Worm (Caenorhabditis elegans): Measurements from ENCODE around the gene sqst-3.

ce11 chrV:19211795-19212194 lies 18.8 kb upstream of the sqst-3 start, which contains the start of gene nhr-79:
- TF ChIP-seq F13C5.2 (tag; optimal IDR thresholded peaks at IDR 0.05): no peak
- no peak for TF ChIP-seq ama-1 (optimal IDR thresholded peaks at IDR 0.05)
- no peak for TF ChIP-seq hnd-1 (tag; optimal IDR thresholded peaks at IDR 0.05)
- no peak for TF ChIP-seq tbx-11 (GFP tag; IDR thresholded peaks at IDR 0.05)
